Worm (Caenorhabditis elegans) whole organism, L2 larva: ENCODE data around the gene C24D10.4.

Source experiments
- C34F6.9 ChIP-seq: fragments of 150-350 bp; optimal IDR thresholded peaks from 2 replicates; lab custom pipeline; 2014; ENCODE audit warnings: missing biosample characterization, missing genetic modification characterization
- alr-1 ChIP-seq: fragments of 150-350 bp; optimal IDR thresholded peaks from 2 replicates; lab custom pipeline; 2014; ENCODE audit warnings: missing biosample characterization, missing genetic modification characterization
- ama-1 ChIP-seq: fragments of 150-350 bp; optimal IDR thresholded peaks from 2 replicates; lab custom pipeline; 2018; ENCODE audit warnings: inconsistent platforms
- blmp-1 ChIP-seq: sonication (generic microtip); optimal IDR thresholded peaks from 2 replicates; lab custom pipeline; 2017; ENCODE audit warnings: missing genetic modification characterization, mild to moderate bottlenecking, missing compliant biosample characterization, antibody characterized with exemption, moderate library complexity; ENCODE audit not compliant: insufficient read depth
- elt-3 ChIP-seq: sonication (generic microtip); optimal IDR thresholded peaks from 2 replicates; lab custom pipeline; 2017; ENCODE audit warnings: missing biosample characterization, missing genetic modification characterization
- fos-1 ChIP-seq: fragments of 150-350 bp; optimal IDR thresholded peaks from 2 replicates; lab custom pipeline; 2014; ENCODE audit warnings: missing biosample characterization, missing genetic modification characterization
- lin-13 ChIP-seq: fragments of 150-350 bp; optimal IDR thresholded peaks from 2 replicates; lab custom pipeline; 2014; ENCODE audit warnings: missing biosample characterization, missing genetic modification reagents, missing genetic modification characterization
- nhr-11 ChIP-seq: fragments of 150-350 bp; optimal IDR thresholded peaks from 2 replicates; lab custom pipeline; 2014; ENCODE audit warnings: missing biosample characterization, missing genetic modification characterization
- nhr-237 ChIP-seq: fragments of 150-350 bp; optimal IDR thresholded peaks from 2 replicates; lab custom pipeline; 2014; ENCODE audit warnings: missing biosample characterization, missing genetic modification characterization
- nhr-6 ChIP-seq: fragments of 150-350 bp; optimal IDR thresholded peaks from 2 replicates; lab custom pipeline; 2014; ENCODE audit warnings: missing biosample characterization, missing genetic modification characterization
- snpc-4 ChIP-seq: fragments of 150-350 bp; optimal IDR thresholded peaks from 2 replicates; lab custom pipeline; 2014; ENCODE audit warnings: missing biosample characterization, missing genetic modification characterization
- zag-1 ChIP-seq: fragments of 150-350 bp; optimal IDR thresholded peaks from 2 replicates; lab custom pipeline; 2014; ENCODE audit warnings: missing biosample characterization, missing genetic modification characterization
- ztf-4 ChIP-seq: fragments of 150-350 bp; optimal IDR thresholded peaks from 2 replicates; lab custom pipeline; 2014; ENCODE audit warnings: missing biosample characterization, missing genetic modification characterization

DNA sequence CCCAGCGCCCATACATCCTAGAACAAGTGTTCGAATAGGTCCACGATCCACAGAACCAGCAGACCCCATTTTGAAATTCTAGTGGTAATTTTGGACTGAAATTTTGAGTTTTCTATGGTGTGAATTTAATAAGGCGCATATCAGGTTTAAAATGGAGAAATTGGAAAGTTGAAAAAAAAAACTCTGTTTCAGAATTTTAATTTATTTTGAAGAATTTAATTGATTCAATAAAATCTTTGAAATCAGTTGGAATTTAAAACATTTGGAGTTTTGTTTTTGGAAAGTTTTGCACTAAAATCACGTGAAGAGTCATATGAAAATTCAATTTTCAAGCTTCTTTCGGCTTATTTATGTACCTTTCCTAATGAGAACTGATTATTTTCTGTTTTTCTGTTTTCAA is 35.2 kb downstream of the C24D10.4 start, which contains the start of gene gpa-18:
- TF ChIP-seq C34F6.9 (no peak), nhr-6 (tag; lab: Kevin White, UChicago) (no peak), ama-1 (lab: Kevin White, UChicago) (no peak), elt-3 (tag; lab: Kevin White, UChicago) (no peak), alr-1 (tag; lab: Kevin White, UChicago) (no peak), lin-13 (no peak), nhr-237 (tag; lab: Kevin White, UChicago) (no peak), snpc-4 (tag; lab: Kevin White, UChicago) (no peak), nhr-11 (tag; lab: Kevin White, UChicago) (no peak), fos-1 (tag; lab: Kevin White, UChicago) (no peak), ztf-4 (tag; lab: Kevin White, UChicago) (no peak), blmp-1 (tag; lab: Kevin White, UChicago) (no peak), zag-1 (tag; lab: Kevin White, UChicago) (no peak)
